Fruit fly (Drosophila melanogaster) S2 (cell line): ENCODE results near the gene GCC185.

Experiments
- CG8478 ChIP-seq: fragments of >200 bp; optimal IDR thresholded peaks from 2 replicates; lab custom pipeline; 2018
- CTCF ChIP-seq, 2 experiments: fragments of >200 bp; optimal IDR thresholded peaks; 2 replicates each; lab custom pipeline; 2018

- TF ChIP-seq CTCF (optimal IDR thresholded peaks at IDR 0.05; lab: Kevin White, UChicago): no peak
- no peak for TF ChIP-seq CG8478
Measured at dm6 chr3R:11984862-11985261, 25.7 kb upstream of the GCC185 start.
